Worm (Caenorhabditis elegans) whole organism, midembryonic: Measurements from ENCODE around the gene daf-37.

Experiments
- T22C8.4 ChIP-seq: fragments of 200-800 bp; sonication (Bioruptor generic); IDR thresholded peaks from 2 replicates; pipeline ENCODE4 v1.3.6; 2022; ENCODE audit warnings: missing genetic modification characterization, missing compliant biosample characterization
- cog-1 ChIP-seq: sonication (generic microtip); optimal IDR thresholded peaks from 2 replicates; lab custom pipeline; 2016; ENCODE audit warnings: missing genetic modification characterization, missing compliant biosample characterization
- flt-1 ChIP-seq: fragments of 200-800 bp; sonication (Bioruptor generic); IDR thresholded peaks from 2 replicates; pipeline ENCODE4 v1.3.6; 2022; ENCODE audit warnings: missing genetic modification characterization, missing compliant biosample characterization
- med-1 ChIP-seq: sonication (generic microtip); optimal IDR thresholded peaks from 2 replicates; lab custom pipeline; 2017; ENCODE audit warnings: missing genetic modification characterization, mild to moderate bottlenecking, missing compliant biosample characterization, antibody characterized with exemption, missing genetic modification reagents; ENCODE audit not compliant: insufficient read depth
- ref-1 ChIP-seq: fragments of 200-800 bp; sonication (Bioruptor generic); conservative IDR thresholded peaks from 2 replicates; pipeline ENCODE4 v1.3.6; 2022; ENCODE audit warnings: missing genetic modification reagents, missing genetic modification characterization, missing compliant biosample characterization
- tab-1 ChIP-seq: fragments of 200-800 bp; sonication (Bioruptor generic); IDR thresholded peaks from 2 replicates; pipeline ENCODE4 v1.3.6; 2022; ENCODE audit warnings: missing genetic modification characterization, missing compliant biosample characterization
- ztf-23 ChIP-seq: fragments of 200-800 bp; sonication (Bioruptor generic); IDR thresholded peaks from 2 replicates; pipeline ENCODE4 v1.3.6; 2022; ENCODE audit warnings: missing genetic modification reagents, missing genetic modification characterization, missing compliant biosample characterization

ce11 chrII:6180552-6180951, 27.5 kb downstream of the daf-37 start:
- TF ChIP-seq tab-1 (GFP tag; lab: Robert Waterston, UW): no peak
- TF ChIP-seq med-1 (GFP tag; lab: Kevin White, UChicago): no peak
- no peak for TF ChIP-seq flt-1 (GFP tag; lab: Robert Waterston, UW)
- no peak for TF ChIP-seq T22C8.4
- TF ChIP-seq ztf-23 (GFP tag; lab: Robert Waterston, UW): no peak
- no peak for TF ChIP-seq ref-1 (GFP tag; lab: Robert Waterston, UW)
- TF ChIP-seq cog-1 (tag; lab: Kevin White, UChicago): no peak
